Fruit fly (Drosophila melanogaster) whole organism, prepupa: Measurements from ENCODE around the gene HisRS.

Experiments used
- Blimp-1 ChIP-seq: fragments of 200-800 bp; sonication (Bioruptor generic); optimal IDR thresholded peaks from 3 replicates; lab custom pipeline; 2017; ENCODE audit warnings: missing biosample characterization, missing genetic modification characterization, mild to moderate bottlenecking, moderate library complexity, missing genetic modification reagents
- CG10631 ChIP-seq: fragments of 200-800 bp; sonication (Bioruptor generic); optimal IDR thresholded peaks from 2 replicates; lab custom pipeline; 2016; ENCODE audit warnings: missing biosample characterization, missing genetic modification characterization
- CG10669 ChIP-seq: fragments of 200-800 bp; sonication (Bioruptor generic); optimal IDR thresholded peaks from 3 replicates; lab custom pipeline; 2018; ENCODE audit warnings: missing biosample characterization, mild to moderate bottlenecking, missing genetic modification characterization, moderate library complexity
- CG11762 ChIP-seq: fragments of 200-800 bp; sonication (Bioruptor generic); optimal IDR thresholded peaks from 3 replicates; lab custom pipeline; 2016; ENCODE audit warnings: missing biosample characterization, missing genetic modification characterization; ENCODE audit not compliant: insufficient read depth
- CG11902 ChIP-seq: fragments of 200-800 bp; sonication (Bioruptor generic); optimal IDR thresholded peaks from 3 replicates; lab custom pipeline; 2016; ENCODE audit warnings: missing biosample characterization, missing genetic modification characterization
- CG15336 ChIP-seq: fragments of 200-800 bp; sonication (Bioruptor generic); IDR thresholded peaks from 2 replicates; pipeline ENCODE4 v1.3.6; 2022; ENCODE audit warnings: missing biosample characterization, missing genetic modification characterization
- CG1621 ChIP-seq: fragments of 200-800 bp; sonication (Bioruptor generic); optimal IDR thresholded peaks from 3 replicates; lab custom pipeline; 2018; ENCODE audit warnings: missing biosample characterization, mild to moderate bottlenecking, missing genetic modification characterization
- CG31627 ChIP-seq: fragments of 200-800 bp; sonication (Bioruptor generic); optimal IDR thresholded peaks from 3 replicates; lab custom pipeline; 2016; ENCODE audit warnings: missing biosample characterization, missing genetic modification characterization
- CG32006 ChIP-seq: fragments of 200-800 bp; sonication (Bioruptor generic); optimal IDR thresholded peaks from 3 replicates; lab custom pipeline; 2017; ENCODE audit warnings: missing biosample characterization, mild to moderate bottlenecking, missing genetic modification characterization
- CG34406 ChIP-seq: fragments of 200-800 bp; sonication (Bioruptor generic); optimal IDR thresholded peaks from 3 replicates; lab custom pipeline; 2016; ENCODE audit warnings: missing biosample characterization, missing genetic modification characterization
- CG3919 ChIP-seq: fragments of 200-800 bp; sonication (Bioruptor generic); optimal IDR thresholded peaks from 3 replicates; lab custom pipeline; 2016; ENCODE audit warnings: missing biosample characterization, missing genetic modification characterization
- CG6276 ChIP-seq: fragments of 200-800 bp; sonication (Bioruptor generic); optimal IDR thresholded peaks from 2 replicates; lab custom pipeline; 2017; ENCODE audit warnings: missing biosample characterization, mild to moderate bottlenecking, missing genetic modification characterization
- CG6792 ChIP-seq: fragments of 200-800 bp; sonication (Bioruptor generic); optimal IDR thresholded peaks from 3 replicates; lab custom pipeline; 2016; ENCODE audit warnings: missing biosample characterization, missing genetic modification characterization
- CG6808 ChIP-seq: fragments of 200-800 bp; sonication (Bioruptor generic); optimal IDR thresholded peaks from 3 replicates; lab custom pipeline; 2017; ENCODE audit warnings: missing biosample characterization, missing genetic modification characterization, mild to moderate bottlenecking, moderate library complexity, missing genetic modification reagents
- CG6854 ChIP-seq: fragments of 200-800 bp; sonication (Bioruptor generic); optimal IDR thresholded peaks from 2 replicates; lab custom pipeline; 2017; ENCODE audit warnings: missing biosample characterization, mild to moderate bottlenecking, missing genetic modification characterization
- CG7368 ChIP-seq: fragments of 200-800 bp; sonication (Bioruptor generic); optimal IDR thresholded peaks from 3 replicates; lab custom pipeline; 2016; ENCODE audit warnings: missing biosample characterization, missing genetic modification characterization
- CG8119 ChIP-seq: fragments of 200-800 bp; sonication (Bioruptor generic); IDR thresholded peaks from 3 replicates; pipeline ENCODE4 v1.3.6; 2022; ENCODE audit warnings: missing biosample characterization, missing genetic modification characterization
- CG8632 ChIP-seq: fragments of 200-800 bp; sonication (Bioruptor generic); optimal IDR thresholded peaks from 3 replicates; lab custom pipeline; 2016; ENCODE audit warnings: missing biosample characterization, missing genetic modification characterization
- CG9139 ChIP-seq: fragments of 200-800 bp; sonication (Bioruptor generic); optimal IDR thresholded peaks from 3 replicates; lab custom pipeline; 2017; ENCODE audit warnings: missing biosample characterization, mild to moderate bottlenecking, missing genetic modification characterization
- Eip78C ChIP-seq: fragments of 200-800 bp; sonication (Bioruptor generic); peaks from one replicate; lab custom pipeline; 2016; ENCODE audit warnings: missing biosample characterization, missing genetic modification characterization
- Eip93F ChIP-seq: fragments of 200-800 bp; sonication (Bioruptor generic); optimal IDR thresholded peaks from 2 replicates; lab custom pipeline; 2016; ENCODE audit warnings: missing biosample characterization, mild to moderate bottlenecking, missing genetic modification characterization
- Ets21C ChIP-seq: fragments of 200-800 bp; sonication (Bioruptor generic); optimal IDR thresholded peaks from 3 replicates; lab custom pipeline; 2016; ENCODE audit warnings: missing biosample characterization, missing genetic modification characterization
- Gug ChIP-seq: fragments of 200-800 bp; sonication (Bioruptor generic); IDR thresholded peaks from 2 replicates; pipeline ENCODE4 v1.3.6; 2022; ENCODE audit warnings: missing biosample characterization, missing genetic modification characterization
- Hr39 ChIP-seq: fragments of 200-800 bp; sonication (Bioruptor generic); optimal IDR thresholded peaks from 2 replicates; lab custom pipeline; 2016; ENCODE audit warnings: missing biosample characterization, missing genetic modification characterization
- Hr4 ChIP-seq: fragments of 200-800 bp; sonication (Bioruptor generic); optimal IDR thresholded peaks from 3 replicates; lab custom pipeline; 2016; ENCODE audit warnings: missing biosample characterization, missing genetic modification characterization
- Lpt ChIP-seq: fragments of 200-800 bp; sonication (Bioruptor generic); optimal IDR thresholded peaks from 3 replicates; lab custom pipeline; 2016; ENCODE audit warnings: missing biosample characterization, missing genetic modification characterization
- Met ChIP-seq: fragments of 200-800 bp; sonication (Bioruptor generic); optimal IDR thresholded peaks from 3 replicates; lab custom pipeline; 2016; ENCODE audit warnings: missing biosample characterization, missing genetic modification characterization
- Smox ChIP-seq: fragments of 200-800 bp; sonication (Bioruptor generic); optimal IDR thresholded peaks from 3 replicates; lab custom pipeline; 2016; ENCODE audit warnings: missing biosample characterization, missing genetic modification characterization
- Sox102F ChIP-seq: fragments of 200-800 bp; sonication (Bioruptor generic); optimal IDR thresholded peaks from 2 replicates; lab custom pipeline; 2016; ENCODE audit warnings: missing biosample characterization, mild to moderate bottlenecking, missing genetic modification characterization
- Sox14 ChIP-seq: fragments of 200-800 bp; sonication (Bioruptor generic); optimal IDR thresholded peaks from 3 replicates; lab custom pipeline; 2016; ENCODE audit warnings: missing biosample characterization, missing genetic modification characterization
- achi ChIP-seq: fragments of 200-800 bp; sonication (Bioruptor generic); optimal IDR thresholded peaks from 3 replicates; lab custom pipeline; 2016; ENCODE audit warnings: missing biosample characterization, missing genetic modification characterization
- acj6 ChIP-seq: fragments of 200-800 bp; sonication (Bioruptor generic); optimal IDR thresholded peaks from 3 replicates; lab custom pipeline; 2016; ENCODE audit warnings: missing biosample characterization, missing genetic modification characterization
- cyc ChIP-seq: fragments of 200-800 bp; sonication (Bioruptor generic); optimal IDR thresholded peaks from 3 replicates; lab custom pipeline; 2016; ENCODE audit warnings: missing biosample characterization, missing genetic modification characterization
- dac ChIP-seq: fragments of 200-800 bp; sonication (Bioruptor generic); optimal IDR thresholded peaks from 2 replicates; lab custom pipeline; 2017; ENCODE audit warnings: missing biosample characterization, mild to moderate bottlenecking, missing genetic modification characterization
- dsx ChIP-seq: fragments of 200-800 bp; optimal IDR thresholded peaks from 3 replicates; lab custom pipeline; 2019; ENCODE audit warnings: missing biosample characterization, mild to moderate bottlenecking, missing genetic modification characterization, moderate library complexity; ENCODE audit not compliant: poor library complexity, severe bottlenecking
- eg ChIP-seq: fragments of 200-800 bp; sonication (Bioruptor generic); IDR thresholded peaks from 3 replicates; pipeline ENCODE4 v1.3.6; 2022; ENCODE audit warnings: missing biosample characterization, missing genetic modification characterization
- lz ChIP-seq: fragments of 200-800 bp; sonication (Bioruptor generic); optimal IDR thresholded peaks from 3 replicates; lab custom pipeline; 2016; ENCODE audit warnings: missing biosample characterization, missing genetic modification characterization
- net ChIP-seq: fragments of 200-800 bp; sonication (Bioruptor generic); optimal IDR thresholded peaks from 3 replicates; lab custom pipeline; 2016; ENCODE audit warnings: missing biosample characterization, missing genetic modification characterization
- salr ChIP-seq, 2 experiments: fragments of 200-800 bp; sonication (Bioruptor generic); optimal IDR thresholded peaks; 3 replicates each; lab custom pipeline; 2016 to 2018; ENCODE audit warnings: missing biosample characterization in 2 of 2, missing genetic modification characterization in 2 of 2, mild to moderate bottlenecking in 1 of 2
- spab ChIP-seq: fragments of 200-800 bp; sonication (Bioruptor generic); optimal IDR thresholded peaks from 2 replicates; lab custom pipeline; 2017; ENCODE audit warnings: missing biosample characterization, mild to moderate bottlenecking, missing genetic modification characterization, missing genetic modification reagents
- ss ChIP-seq, 2 experiments: fragments of 200-800 bp; sonication (Bioruptor generic); optimal IDR thresholded peaks; 2 replicates in 1 of 2; 3 replicates in 1 of 2; lab custom pipeline; 2017 to 2018; ENCODE audit warnings: mild to moderate bottlenecking in 2 of 2, missing biosample characterization in 2 of 2, missing genetic modification characterization in 2 of 2, moderate library complexity in 1 of 2
- svp ChIP-seq: fragments of 200-800 bp; sonication (Bioruptor generic); peaks from one replicate; lab custom pipeline; 2016; ENCODE audit warnings: missing biosample characterization, missing genetic modification characterization
- topi ChIP-seq: fragments of 200-800 bp; sonication (Bioruptor generic); optimal IDR thresholded peaks from 3 replicates; lab custom pipeline; 2016; ENCODE audit warnings: missing biosample characterization, missing genetic modification characterization

HisRS gene

DNA sequence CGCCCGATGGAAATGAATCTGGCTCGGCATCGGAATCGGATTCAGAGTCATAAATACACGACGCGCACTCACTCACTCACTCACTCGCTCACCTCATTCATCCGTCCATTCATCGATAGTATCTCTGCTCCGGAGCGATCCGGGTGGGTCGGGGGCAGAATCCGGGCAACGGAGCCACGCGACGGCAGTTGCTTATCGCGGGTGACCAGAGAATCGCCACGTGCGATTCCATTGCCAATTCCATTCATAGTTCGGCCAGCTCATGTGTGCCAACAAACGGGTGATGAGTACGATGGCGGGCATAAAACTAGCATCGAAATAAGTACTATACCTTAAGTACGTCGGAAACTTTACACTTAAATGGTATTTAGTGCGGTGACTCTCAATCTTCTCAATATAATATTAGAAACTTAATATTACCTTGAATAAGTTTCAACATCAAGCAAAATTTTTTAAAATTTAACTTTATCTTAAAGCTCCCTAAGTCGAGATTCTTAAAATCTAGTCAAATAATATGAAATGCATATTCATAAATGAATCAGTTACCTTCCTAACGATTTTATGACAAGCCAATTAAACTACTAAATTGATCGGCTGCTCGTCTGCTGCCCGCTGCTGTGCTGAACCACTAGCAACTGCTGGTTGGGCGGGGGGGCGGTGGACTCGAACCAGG is 9.5 kb downstream of the HisRS start (continued):
- TF ChIP-seq CG32006 (peak; percentile 65), CG11902 (no peak), dac (GFP tag; lab: Kevin White, UChicago) (no peak), Hr39 (GFP tag; lab: Kevin White, UChicago) (peak; percentile 1), CG3919 (peak; percentile 34), Gug (no peak), CG8632 (peak; percentile 21), Sox14 (GFP tag; lab: Kevin White, UChicago) (peak; percentile 27), topi (GFP tag; lab: Kevin White, UChicago) (peak; percentile 31), CG10631 (GFP tag; lab: Kevin White, UChicago) (peak; percentile 38), spab (peak; percentile 58), salr (GFP tag; optimal IDR thresholded peaks at IDR 0.05; lab: Kevin White, UChicago) (peak in 1 of 2 experiments; percentile 37), CG1621 (tag; lab: Kevin White, UChicago) (no peak), CG10669 (GFP tag; lab: Kevin White, UChicago) (peak; percentile 50), CG15336 (GFP tag; lab: Robert Waterston, UW) (peak; percentile 61), lz (GFP tag; lab: Kevin White, UChicago) (peak; percentile 16), Blimp-1 (GFP tag; lab: Kevin White, UChicago) (no peak), Sox102F (peak; percentile 25), CG7368 (GFP tag; lab: Kevin White, UChicago) (no peak), dsx (GFP tag; lab: Kevin White, UChicago) (peak; percentile 29), eg (GFP tag; lab: Robert Waterston, UW) (no peak), acj6 (peak; percentile 22), Lpt (GFP tag; lab: Kevin White, UChicago) (no peak), CG6792 (GFP tag; lab: Kevin White, UChicago) (peak; percentile 23), CG31627 (GFP tag; lab: Kevin White, UChicago) (peak; percentile 5), CG6808 (GFP tag; lab: Kevin White, UChicago) (peak; percentile 58), Eip78C (GFP tag; lab: Kevin White, UChicago) (peak; percentile 85), Met (GFP tag; lab: Kevin White, UChicago) (peak; percentile 41), CG9139 (GFP tag; lab: Kevin White, UChicago) (no peak), CG6276 (GFP tag; lab: Kevin White, UChicago) (peak; percentile 49), Hr4 (peak; percentile 44), Smox (GFP tag; lab: Kevin White, UChicago) (peak; percentile 9), Ets21C (GFP tag; lab: Kevin White, UChicago) (no peak), net (GFP tag; lab: Kevin White, UChicago) (peak; percentile 52), svp (GFP tag; lab: Kevin White, UChicago) (peak; percentile 77), Eip93F (GFP tag; lab: Kevin White, UChicago) (no peak), CG8119 (peak; percentile 41; the same call in 2 of the 3 replicates), CG11762 (no peak), CG34406 (GFP tag; lab: Kevin White, UChicago) (peak; percentile 23), CG6854 (GFP tag; lab: Kevin White, UChicago) (no peak)

DNA sequence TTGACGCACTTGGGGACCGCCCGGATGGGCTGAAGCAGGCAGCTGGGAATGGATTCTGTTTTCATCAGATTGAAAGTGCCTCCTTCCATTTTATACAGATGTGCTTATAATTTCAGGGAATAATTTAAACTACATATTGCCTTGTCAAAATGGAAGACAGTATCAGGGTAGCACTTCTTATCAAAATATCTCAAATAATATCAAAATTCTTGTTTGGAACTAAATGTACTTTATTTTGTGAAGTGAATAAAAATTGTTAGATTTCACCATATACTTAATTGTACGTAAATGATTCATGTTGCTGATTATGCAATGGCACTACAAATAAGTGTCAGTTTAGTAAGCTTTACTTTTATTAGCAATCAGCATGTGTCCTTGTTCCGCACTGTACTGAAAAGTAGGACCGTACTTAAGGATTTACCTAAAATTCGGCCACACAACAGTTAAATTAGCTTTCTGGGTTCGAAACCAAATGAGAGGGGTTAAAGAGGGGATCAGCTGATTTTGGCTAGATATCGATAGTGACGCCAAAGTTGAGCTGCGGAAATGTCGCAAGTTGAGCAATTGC is 13.0 kb downstream of the HisRS start, which contains the start of the genes CG15042 and CG15047:
Gene CG15042 (minus strand): TSS at position 101 of the 568 bp plus-strand sequence.
Gene CG15047 (plus strand): TSS at position 518 of the 568 bp plus-strand sequence.
- TF ChIP-seq Gug: no peak
- TF ChIP-seq Blimp-1 (GFP tag; lab: Kevin White, UChicago): no peak
- TF ChIP-seq svp (GFP tag; lab: Kevin White, UChicago): no peak
- no peak for TF ChIP-seq cyc (GFP tag; lab: Kevin White, UChicago)
- no peak for TF ChIP-seq acj6
- TF ChIP-seq CG32006: no peak
- no peak for TF ChIP-seq dsx (GFP tag; lab: Kevin White, UChicago)
- TF ChIP-seq Sox14 (GFP tag; lab: Kevin White, UChicago): no peak
- no peak for TF ChIP-seq achi (GFP tag; lab: Kevin White, UChicago)
- TF ChIP-seq Eip78C (GFP tag; lab: Kevin White, UChicago): no peak
- no peak for TF ChIP-seq CG6854 (GFP tag; lab: Kevin White, UChicago)
- no peak for TF ChIP-seq ss (GFP tag; optimal IDR thresholded peaks at IDR 0.05; lab: Kevin White, UChicago)
